Worm (Caenorhabditis elegans): ENCODE data around the gene str-103.

- TF ChIP-seq flt-1 (GFP tag; IDR thresholded peaks at IDR 0.05) = no peak
- no peak for TF ChIP-seq ref-1 (GFP tag; conservative IDR thresholded peaks at IDR 0.05)
- TF ChIP-seq ztf-29 (GFP tag; IDR thresholded peaks at IDR 0.05) = no peak
- TF ChIP-seq tab-1 (GFP tag; IDR thresholded peaks at IDR 0.05) = no peak
- TF ChIP-seq T22C8.4 (GFP tag; IDR thresholded peaks at IDR 0.05) = no peak
- no peak for TF ChIP-seq ztf-23 (GFP tag; IDR thresholded peaks at IDR 0.05)
- TF ChIP-seq med-1 (GFP tag; optimal IDR thresholded peaks at IDR 0.05; ENCODE audit: insufficient read depth) = no peak
- TF ChIP-seq klf-2 (GFP tag; conservative IDR thresholded peaks at IDR 0.05) = no peak
Measured at ce11 chrV:16159594-16159993, 41.1 kb upstream of the str-103 start, which contains the start of gene F10A3.17.

Measured in whole organism, midembryonic.